Fruit fly (Drosophila melanogaster): Measurements from ENCODE around the gene CG5498.

The CG5498 gene

dm6 chr3L:20413304-20413703, 29.4 kb upstream of the CG5498 start, which contains the start of gene zye:
Gene zye, plus strand, starts transcription at chr3L:20413604.
- no peak for TF ChIP-seq CG32006 (GFP tag; optimal IDR thresholded peaks at IDR 0.05)
- TF ChIP-seq Eip93F (GFP tag; optimal IDR thresholded peaks at IDR 0.05): no peak
- TF ChIP-seq Blimp-1 (GFP tag; optimal IDR thresholded peaks at IDR 0.05): no peak
- TF ChIP-seq CG31627 (GFP tag; optimal IDR thresholded peaks at IDR 0.05): no peak
- TF ChIP-seq pdm3 (GFP tag; optimal IDR thresholded peaks at IDR 0.05): no peak
- no peak for TF ChIP-seq Sox15 (GFP tag; optimal IDR thresholded peaks at IDR 0.05)
- no peak for TF ChIP-seq CG11294 (GFP tag; IDR thresholded peaks at IDR 0.05)

dm6 chr3L:20410780-20411179, 26.9 kb upstream of the CG5498 start:
- TF ChIP-seq Hr38 (GFP tag; optimal IDR thresholded peaks at IDR 0.05) (no peak), svp (GFP tag) (peak; percentile 22), Sox15 (GFP tag; optimal IDR thresholded peaks at IDR 0.05) (no peak), CG10631 (GFP tag; optimal IDR thresholded peaks at IDR 0.05) (no peak), Eip78C (GFP tag) (peak; percentile 47), vri (GFP tag; optimal IDR thresholded peaks at IDR 0.05) (peak; percentile 2), CG31627 (GFP tag; optimal IDR thresholded peaks at IDR 0.05) (no peak)

dm6 chr3L:20410345-20410744, 26.4 kb upstream of the CG5498 start, which contains the start of gene CG13248:
Gene CG13248, minus strand, starts transcription at chr3L:20410566.
- no peak for TF ChIP-seq CG10631 (GFP tag; optimal IDR thresholded peaks at IDR 0.05)
- no peak for TF ChIP-seq dsx (GFP tag; optimal IDR thresholded peaks at IDR 0.05; ENCODE audit: poor library complexity, severe bottlenecking)
- TF ChIP-seq CG16779 (tag; optimal IDR thresholded peaks at IDR 0.05): no peak
- TF ChIP-seq Smox (GFP tag; optimal IDR thresholded peaks at IDR 0.05): no peak
- TF ChIP-seq CG4318 (GFP tag; optimal IDR thresholded peaks at IDR 0.05): no peak
- no peak for TF ChIP-seq CG8632 (GFP tag; optimal IDR thresholded peaks at IDR 0.05)
- no peak for TF ChIP-seq lz (GFP tag; optimal IDR thresholded peaks at IDR 0.05)
- TF ChIP-seq Eip93F (GFP tag; optimal IDR thresholded peaks at IDR 0.05): no peak
- TF ChIP-seq Hr4 (GFP tag; optimal IDR thresholded peaks at IDR 0.05): no peak
- no peak for TF ChIP-seq svp (GFP tag)
- TF ChIP-seq CG8319 (GFP tag; optimal IDR thresholded peaks at IDR 0.05): no peak
- no peak for TF ChIP-seq fd85E (GFP tag; optimal IDR thresholded peaks at IDR 0.05)
- no peak for TF ChIP-seq Eip78C (GFP tag)

- TF ChIP-seq salr (GFP tag; optimal IDR thresholded peaks at IDR 0.05) (no peak), CG8319 (GFP tag; optimal IDR thresholded peaks at IDR 0.05) (no peak), Lpt (GFP tag; optimal IDR thresholded peaks at IDR 0.05) (no peak), spab (GFP tag; optimal IDR thresholded peaks at IDR 0.05) (no peak), CG4318 (GFP tag; optimal IDR thresholded peaks at IDR 0.05) (no peak), Blimp-1 (GFP tag; optimal IDR thresholded peaks at IDR 0.05) (no peak), Sox14 (GFP tag; optimal IDR thresholded peaks at IDR 0.05) (peak; percentile 34), fkh (GFP tag; optimal IDR thresholded peaks at IDR 0.05) (peak; percentile 97), net (GFP tag; optimal IDR thresholded peaks at IDR 0.05) (no peak), CG11294 (GFP tag; IDR thresholded peaks at IDR 0.05) (no peak), Ets96B (tag; optimal IDR thresholded peaks at IDR 0.05) (no peak), OdsH (GFP tag; optimal IDR thresholded peaks at IDR 0.05) (no peak), Smox (GFP tag; optimal IDR thresholded peaks at IDR 0.05) (no peak), achi (GFP tag; optimal IDR thresholded peaks at IDR 0.05) (no peak), CG34406 (GFP tag; optimal IDR thresholded peaks at IDR 0.05) (no peak), dsx (GFP tag; optimal IDR thresholded peaks at IDR 0.05; ENCODE audit: poor library complexity, severe bottlenecking) (no peak), CG7368 (GFP tag; optimal IDR thresholded peaks at IDR 0.05) (no peak), CG6276 (GFP tag; optimal IDR thresholded peaks at IDR 0.05) (no peak), svp (GFP tag) (peak; percentile 62), Ets21C (GFP tag; optimal IDR thresholded peaks at IDR 0.05) (no peak), CG6163 (GFP tag; IDR thresholded peaks at IDR 0.05) (no peak), CG32006 (GFP tag; optimal IDR thresholded peaks at IDR 0.05) (no peak), CG8632 (GFP tag; optimal IDR thresholded peaks at IDR 0.05) (no peak), CG16779 (tag; optimal IDR thresholded peaks at IDR 0.05) (no peak), CG31627 (GFP tag; optimal IDR thresholded peaks at IDR 0.05) (no peak), Met (GFP tag; optimal IDR thresholded peaks at IDR 0.05) (peak; percentile 8), Eip78C (GFP tag) (peak; percentile 55), CG6792 (GFP tag; optimal IDR thresholded peaks at IDR 0.05) (no peak), CG6808 (GFP tag; optimal IDR thresholded peaks at IDR 0.05) (no peak), CG6854 (GFP tag; optimal IDR thresholded peaks at IDR 0.05) (no peak), Gug (GFP tag; IDR thresholded peaks at IDR 0.05) (no peak), CG3919 (GFP tag; optimal IDR thresholded peaks at IDR 0.05) (no peak), acj6 (GFP tag; optimal IDR thresholded peaks at IDR 0.05) (no peak)
Observed at dm6 chr3L:20405971-20406948, 22.4 kb upstream of the CG5498 start.
